Fruit fly (Drosophila melanogaster): ENCODE data around the gene srp.

srp gene

dm6 chr3R:16042900-16043548 is 57.1 kb downstream of the srp start, which contains the start of gene Jhbp4:
Gene Jhbp4, plus strand, starts transcription at chr3R:16043498.
- no peak for TF ChIP-seq CG17801 (GFP tag; optimal IDR thresholded peaks at IDR 0.05; ENCODE audit: partially characterized antibody)

dm6 chr3R:16046030-16046429 is 60.1 kb downstream of the srp start, which contains the start of gene Jhbp5:
Gene Jhbp5, minus strand, starts transcription at chr3R:16046130.
- no peak for TF ChIP-seq CG17801 (GFP tag; optimal IDR thresholded peaks at IDR 0.05; ENCODE audit: partially characterized antibody)

- TF ChIP-seq CG17801 (GFP tag; optimal IDR thresholded peaks at IDR 0.05; ENCODE audit: partially characterized antibody), result peak; percentile 72
Measured at dm6 chr3R:16049369-16049768, 63.4 kb downstream of the srp start, which contains the start of the genes IKKbeta and CG5013. Gene IKKbeta, minus strand, starts transcription at chr3R:16049421. Gene CG5013, plus strand, starts transcription at chr3R:16049670.

dm6 chr3R:16050621-16051328 is 64.8 kb downstream of the srp start, which contains the start of gene msps:
Gene msps, plus strand, starts transcription at chr3R:16050801.
- TF ChIP-seq CG17801 (GFP tag; optimal IDR thresholded peaks at IDR 0.05; ENCODE audit: partially characterized antibody), result no peak

- TF ChIP-seq CG17801 (GFP tag; optimal IDR thresholded peaks at IDR 0.05; ENCODE audit: partially characterized antibody), result peak; percentile 53
Measured at dm6 chr3R:16051329-16051679, 65.4 kb downstream of the srp start.
